Fruit fly (Drosophila melanogaster) whole organism, adult: ENCODE data around the gene CG32847.

Experiments used
- CG11617 ChIP-seq: fragments of 200-800 bp; sonication (Bioruptor generic); optimal IDR thresholded peaks from 2 replicates; lab custom pipeline; 2017; ENCODE audit warnings: mild to moderate bottlenecking, missing biosample characterization, missing genetic modification reagents, missing genetic modification characterization
- CG12768 ChIP-seq: fragments of 200-800 bp; sonication (Bioruptor generic); optimal IDR thresholded peaks from 2 replicates; lab custom pipeline; 2017; ENCODE audit warnings: missing biosample characterization, missing genetic modification characterization, mild to moderate bottlenecking, moderate library complexity, missing genetic modification reagents
- CG14711 ChIP-seq: fragments of 200-800 bp; sonication (Bioruptor generic); optimal IDR thresholded peaks from 2 replicates; lab custom pipeline; 2018; ENCODE audit warnings: missing biosample characterization, mild to moderate bottlenecking, missing genetic modification characterization, moderate library complexity
- CG1620 ChIP-seq: fragments of 200-800 bp; sonication (Bioruptor generic); optimal IDR thresholded peaks from 2 replicates; lab custom pipeline; 2016; ENCODE audit warnings: missing biosample characterization, missing genetic modification characterization
- CG33017 ChIP-seq: fragments of 200-800 bp; sonication (Bioruptor generic); optimal IDR thresholded peaks from 2 replicates; lab custom pipeline; 2018; ENCODE audit warnings: missing biosample characterization, mild to moderate bottlenecking, missing genetic modification characterization, moderate library complexity
- CG5204 ChIP-seq: fragments of 200-800 bp; sonication (Bioruptor generic); optimal IDR thresholded peaks from 2 replicates; lab custom pipeline; 2016; ENCODE audit warnings: missing biosample characterization, missing genetic modification characterization
- CG7045 ChIP-seq: fragments of 200-800 bp; sonication (Bioruptor generic); optimal IDR thresholded peaks from 2 replicates; lab custom pipeline; 2017; ENCODE audit warnings: missing biosample characterization, mild to moderate bottlenecking, missing genetic modification characterization
- CG7101 ChIP-seq: fragments of 200-800 bp; sonication (Bioruptor generic); optimal IDR thresholded peaks from 2 replicates; lab custom pipeline; 2018; ENCODE audit warnings: missing biosample characterization, mild to moderate bottlenecking, missing genetic modification characterization, moderate library complexity
- Clk ChIP-seq: fragments of 200-800 bp; sonication (Bioruptor generic); optimal IDR thresholded peaks from 2 replicates; lab custom pipeline; 2017; ENCODE audit warnings: missing biosample characterization, missing genetic modification characterization
- Crg-1 ChIP-seq: fragments of 200-800 bp; sonication (Bioruptor generic); optimal IDR thresholded peaks from 2 replicates; lab custom pipeline; 2016; ENCODE audit warnings: missing biosample characterization, missing genetic modification characterization
- Hr96 ChIP-seq: fragments of 200-800 bp; sonication (Bioruptor generic); optimal IDR thresholded peaks from 2 replicates; lab custom pipeline; 2016; ENCODE audit warnings: missing biosample characterization, missing genetic modification characterization
- Mnt ChIP-seq: fragments of 200-800 bp; sonication (Bioruptor generic); optimal IDR thresholded peaks from 2 replicates; lab custom pipeline; 2016; ENCODE audit warnings: missing biosample characterization, mild to moderate bottlenecking, missing genetic modification characterization
- bab1 ChIP-seq: fragments of 200-800 bp; sonication (Bioruptor generic); optimal IDR thresholded peaks from 3 replicates; lab custom pipeline; 2019; ENCODE audit warnings: missing biosample characterization, mild to moderate bottlenecking, missing genetic modification characterization, moderate library complexity
- cic ChIP-seq: fragments of 200-800 bp; sonication (Bioruptor generic); optimal IDR thresholded peaks from 2 replicates; lab custom pipeline; 2017; ENCODE audit warnings: missing biosample characterization, mild to moderate bottlenecking, missing genetic modification characterization, moderate library complexity
- cnc ChIP-seq, 2 experiments: fragments of >200 bp; optimal IDR thresholded peaks; 2 replicates each; lab custom pipeline; 2017
- kay ChIP-seq: fragments of 200-800 bp; sonication (Bioruptor generic); peaks from one replicate; lab custom pipeline; 2016; ENCODE audit warnings: missing biosample characterization, missing genetic modification characterization, borderline replicate concordance
- ovo ChIP-seq: fragments of 200-800 bp; sonication (Bioruptor generic); optimal IDR thresholded peaks from 2 replicates; lab custom pipeline; 2016; ENCODE audit warnings: missing biosample characterization, missing genetic modification characterization
- pad ChIP-seq: fragments of 200-800 bp; sonication (Bioruptor generic); optimal IDR thresholded peaks from 3 replicates; lab custom pipeline; 2017; ENCODE audit warnings: missing biosample characterization, missing genetic modification characterization, mild to moderate bottlenecking, moderate library complexity, missing genetic modification reagents
- tj ChIP-seq: fragments of 200-800 bp; sonication (Bioruptor generic); optimal IDR thresholded peaks from 3 replicates; lab custom pipeline; 2017; ENCODE audit warnings: missing biosample characterization, mild to moderate bottlenecking, missing genetic modification characterization, moderate library complexity
- toe ChIP-seq: fragments of 200-800 bp; sonication (Bioruptor generic); optimal IDR thresholded peaks from 2 replicates; lab custom pipeline; 2016; ENCODE audit warnings: missing biosample characterization, missing genetic modification characterization

Gene CG32847

DNA sequence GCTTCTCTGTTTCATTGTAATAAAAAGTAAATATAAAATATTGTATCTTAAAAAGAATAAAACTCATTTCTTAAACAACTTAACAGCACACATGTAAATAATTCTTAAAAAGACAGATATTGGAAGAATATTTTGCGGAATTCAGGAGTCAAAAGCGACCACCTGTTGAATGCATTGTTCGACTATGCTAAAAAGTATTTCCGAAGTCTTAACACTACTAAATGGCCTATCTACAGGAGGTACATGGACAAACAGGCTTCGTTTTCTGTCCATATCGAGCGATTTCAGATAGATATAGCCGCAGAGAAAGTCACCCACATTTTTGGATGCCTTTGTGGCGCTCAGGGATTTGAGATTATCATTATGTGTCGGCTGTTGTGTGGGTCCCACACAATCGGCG lies 21.7 kb downstream of the CG32847 start:
- TF ChIP-seq CG7101 (no peak), CG12768 (GFP tag; lab: Kevin White, UChicago) (no peak), Mnt (GFP tag; lab: Kevin White, UChicago) (no peak), cnc (optimal IDR thresholded peaks at IDR 0.05; lab: Kevin White, UChicago) (no peak), tj (GFP tag; lab: Kevin White, UChicago) (no peak), CG7045 (GFP tag; lab: Kevin White, UChicago) (no peak), Hr96 (GFP tag; lab: Kevin White, UChicago) (no peak), pad (GFP tag; lab: Kevin White, UChicago) (no peak), bab1 (GFP tag; lab: Kevin White, UChicago) (no peak), CG33017 (tag; lab: Kevin White, UChicago) (no peak), CG1620 (GFP tag; lab: Kevin White, UChicago) (no peak), Crg-1 (no peak), toe (GFP tag; lab: Kevin White, UChicago) (no peak), CG11617 (GFP tag; lab: Kevin White, UChicago) (no peak), ovo (GFP tag; lab: Kevin White, UChicago) (no peak), Clk (GFP tag; lab: Kevin White, UChicago) (no peak), CG14711 (tag; lab: Kevin White, UChicago) (no peak), CG5204 (no peak), kay (GFP tag; lab: Kevin White, UChicago) (no peak)

DNA sequence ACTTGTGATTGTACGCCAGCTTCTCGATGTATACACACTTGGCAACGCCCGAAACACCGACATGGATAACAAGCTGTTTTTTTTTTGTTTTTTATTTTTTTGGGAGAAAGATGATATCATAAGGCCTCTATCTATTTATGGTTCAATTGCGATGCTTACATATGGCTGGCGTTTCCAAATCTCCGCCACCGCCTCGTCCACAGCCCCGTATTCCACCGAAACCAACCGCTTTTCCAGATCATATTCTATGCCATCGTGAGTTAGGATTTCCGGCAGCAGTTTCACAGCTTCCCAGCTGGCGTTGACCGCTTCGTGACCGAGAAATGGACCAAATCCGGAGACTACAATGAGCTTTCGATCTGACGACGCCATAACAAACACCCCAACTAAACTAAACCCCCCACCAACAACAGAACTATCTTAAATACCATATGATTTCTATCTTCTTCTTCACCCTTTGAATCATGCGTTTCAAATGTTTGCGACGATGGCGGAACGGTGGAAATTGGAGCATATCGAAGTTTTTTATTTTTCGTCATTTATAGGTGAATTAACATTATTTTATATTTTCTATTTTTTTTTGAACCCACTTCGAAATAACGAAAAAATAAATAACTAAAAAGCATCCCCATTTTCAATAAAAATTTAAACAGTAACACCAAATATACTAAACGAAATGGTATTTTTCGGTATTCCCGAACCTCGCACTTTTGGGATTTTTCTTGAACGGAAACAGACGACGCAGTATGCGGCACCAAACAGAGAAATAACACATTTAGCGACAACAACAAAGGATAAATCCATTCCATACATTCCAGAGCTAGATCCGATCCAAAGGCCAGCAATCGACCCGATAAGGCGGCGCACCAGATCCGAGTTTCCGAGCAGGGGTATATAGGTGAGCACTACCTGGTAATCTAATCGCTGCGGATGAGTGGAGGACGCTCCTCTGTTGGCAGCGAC lies 22.5 kb downstream of the CG32847 start, which contains the start of the genes CG32147 and Pex3:
CG32147 (minus strand) TSS at position 422 of the 963 bp plus-strand sequence.
Pex3 (plus strand) TSS at position 718 of the 963 bp plus-strand sequence.
- TF ChIP-seq tj (GFP tag; lab: Kevin White, UChicago): peak; percentile 18
- no peak for TF ChIP-seq Hr96 (GFP tag; lab: Kevin White, UChicago)
- TF ChIP-seq Mnt (GFP tag; lab: Kevin White, UChicago): peak; percentile 21
- TF ChIP-seq CG1620 (GFP tag; lab: Kevin White, UChicago): peak; percentile 18
- peak; percentile 74 for TF ChIP-seq kay (GFP tag; lab: Kevin White, UChicago)
- no peak for TF ChIP-seq cic (GFP tag; lab: Kevin White, UChicago)
- no peak for TF ChIP-seq pad (GFP tag; lab: Kevin White, UChicago)
- TF ChIP-seq CG5204: no peak

DNA sequence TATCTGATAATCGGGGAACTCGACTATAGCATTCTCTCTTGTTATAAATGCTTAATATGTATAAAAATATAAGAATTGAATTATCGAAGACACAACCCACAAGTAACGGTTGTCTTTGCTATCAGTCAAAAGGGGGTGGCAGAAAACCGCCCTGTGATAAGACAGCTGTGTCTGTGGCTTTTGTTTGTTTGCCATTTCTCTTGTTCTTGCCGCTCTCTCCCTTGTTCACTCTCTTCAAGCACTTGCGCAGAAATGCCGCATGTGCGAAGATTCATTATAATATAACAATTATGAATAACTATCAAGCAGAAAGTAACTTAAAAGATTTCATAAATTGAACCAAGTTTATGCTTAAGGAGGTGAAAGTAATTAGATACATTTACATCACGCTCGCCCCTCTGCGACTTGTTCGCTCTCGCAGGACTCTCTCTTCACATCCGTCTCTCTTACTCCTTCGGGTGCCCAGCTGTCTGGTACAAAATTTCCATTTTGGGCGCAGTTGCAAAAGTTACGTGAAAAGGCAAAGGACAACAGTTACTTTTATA lies 25.3 kb downstream of the CG32847 start, which contains the start of gene FucTA:
FucTA (plus strand) TSS at position 495 of the 545 bp plus-strand sequence.
- TF ChIP-seq Hr96 (GFP tag; lab: Kevin White, UChicago) (no peak), ovo (GFP tag; lab: Kevin White, UChicago) (peak; percentile 25)

DNA sequence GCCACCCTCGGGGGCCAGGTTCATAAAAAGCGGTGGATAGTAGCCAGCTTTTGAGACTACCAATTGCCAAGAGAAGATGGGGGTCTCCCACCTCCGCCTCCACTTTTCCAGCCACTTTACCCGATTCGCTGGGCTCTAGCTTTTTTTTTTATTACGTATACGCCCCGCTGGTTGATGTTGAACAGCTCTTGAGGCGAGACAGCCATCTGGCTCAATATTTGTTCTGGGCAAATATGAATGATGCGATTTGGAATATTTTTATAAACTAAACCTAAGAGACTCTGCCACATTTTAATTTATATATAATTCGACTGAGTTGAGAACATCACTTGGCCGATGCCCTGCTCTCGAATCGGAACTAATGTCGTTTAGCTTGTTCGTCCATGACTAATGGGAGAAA lies 28.7 kb downstream of the CG32847 start:
- TF ChIP-seq CG11617 (GFP tag; lab: Kevin White, UChicago): no peak
- no peak for TF ChIP-seq Clk (GFP tag; lab: Kevin White, UChicago)
- TF ChIP-seq cic (GFP tag; lab: Kevin White, UChicago): no peak
- no peak for TF ChIP-seq pad (GFP tag; lab: Kevin White, UChicago)
- no peak for TF ChIP-seq CG1620 (GFP tag; lab: Kevin White, UChicago)
- TF ChIP-seq CG12768 (GFP tag; lab: Kevin White, UChicago): no peak
- no peak for TF ChIP-seq tj (GFP tag; lab: Kevin White, UChicago)
- TF ChIP-seq Mnt (GFP tag; lab: Kevin White, UChicago): no peak
- no peak for TF ChIP-seq CG14711 (tag; lab: Kevin White, UChicago)
- no peak for TF ChIP-seq cnc (optimal IDR thresholded peaks at IDR 0.05; lab: Kevin White, UChicago)

DNA sequence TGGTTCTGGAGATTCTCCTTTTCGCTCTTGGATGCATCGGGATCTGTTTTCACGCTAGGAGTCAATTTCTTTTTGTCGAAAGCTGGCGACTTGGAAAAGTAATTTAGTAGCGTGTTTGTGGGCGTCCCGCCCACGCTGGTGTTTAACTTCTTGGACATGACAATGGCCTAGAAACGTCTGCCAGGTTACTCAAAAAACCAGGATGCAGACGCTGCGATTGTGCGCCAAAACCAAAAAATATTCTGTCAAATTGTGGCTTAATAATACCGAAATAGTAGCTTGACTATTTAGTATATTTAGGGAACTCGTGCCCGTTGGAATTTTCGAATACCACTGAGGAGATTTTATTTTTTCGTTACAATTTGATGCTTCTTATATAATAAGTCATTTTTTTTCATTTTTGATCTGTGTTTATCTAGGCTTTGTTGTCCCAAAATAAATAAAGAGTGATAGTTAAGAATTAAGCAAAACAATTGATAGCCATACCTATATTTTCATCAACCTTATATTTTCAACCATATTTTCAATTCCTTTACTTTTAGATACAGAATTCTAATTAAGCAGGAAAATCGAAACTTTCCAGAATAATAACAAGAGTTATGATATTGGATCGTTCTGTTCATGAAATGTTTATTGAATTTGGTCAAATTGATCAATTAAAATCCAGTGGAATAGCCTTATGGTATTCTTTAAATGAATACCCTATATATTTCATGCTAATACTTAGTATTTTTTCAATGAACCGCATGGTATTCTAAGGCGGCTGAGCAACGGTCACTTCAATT lies 37.1 kb downstream of the CG32847 start, which contains the start of the genes Msh6 and Prp31:
Msh6 (minus strand) TSS at position 233 of the 785 bp plus-strand sequence.
Prp31 (plus strand) TSS at position 771 of the 785 bp plus-strand sequence.
- TF ChIP-seq CG7045 (GFP tag; lab: Kevin White, UChicago): peak; percentile 67
- no peak for TF ChIP-seq cnc (optimal IDR thresholded peaks at IDR 0.05; lab: Kevin White, UChicago)
- no peak for TF ChIP-seq CG33017 (tag; lab: Kevin White, UChicago)
- peak; percentile 68 for TF ChIP-seq Hr96 (GFP tag; lab: Kevin White, UChicago)
- TF ChIP-seq CG5204: no peak
- peak; percentile 54 for TF ChIP-seq CG14711 (tag; lab: Kevin White, UChicago)
- TF ChIP-seq pad (GFP tag; lab: Kevin White, UChicago): peak; percentile 48
- peak; percentile 60 for TF ChIP-seq CG11617 (GFP tag; lab: Kevin White, UChicago)
- peak; percentile 22 for TF ChIP-seq Clk (GFP tag; lab: Kevin White, UChicago)
- TF ChIP-seq kay (GFP tag; lab: Kevin White, UChicago): no peak
- TF ChIP-seq tj (GFP tag; lab: Kevin White, UChicago): peak; percentile 30
- peak; percentile 13 for TF ChIP-seq ovo (GFP tag; lab: Kevin White, UChicago)
- TF ChIP-seq Mnt (GFP tag; lab: Kevin White, UChicago): no peak
- no peak for TF ChIP-seq bab1 (GFP tag; lab: Kevin White, UChicago)
- TF ChIP-seq Crg-1: no peak
- TF ChIP-seq CG12768 (GFP tag; lab: Kevin White, UChicago): peak; percentile 58
- TF ChIP-seq cic (GFP tag; lab: Kevin White, UChicago): no peak
- peak; percentile 50 for TF ChIP-seq CG7101
- peak; percentile 84 for TF ChIP-seq toe (GFP tag; lab: Kevin White, UChicago)
- peak; percentile 59 for TF ChIP-seq CG1620 (GFP tag; lab: Kevin White, UChicago)
